Worm (Caenorhabditis elegans): ENCODE data around the gene K02E7.1.

The K02E7.1 gene

ce11 chrII:1126472-1126871 lies 43.5 kb downstream of the K02E7.1 start:
- TF ChIP-seq tbx-2 (tag; optimal IDR thresholded peaks at IDR 0.05) (no peak), nhr-67 (tag; optimal IDR thresholded peaks at IDR 0.05) (no peak), nfya-1 (tag; optimal IDR thresholded peaks at IDR 0.05; ENCODE audit: insufficient read depth) (no peak), ZK546.5 (tag; optimal IDR thresholded peaks at IDR 0.05) (no peak), nhr-25 (tag; optimal IDR thresholded peaks at IDR 0.05) (no peak), ceh-28 (tag; optimal IDR thresholded peaks at IDR 0.05) (no peak), elt-1 (tag; optimal IDR thresholded peaks at IDR 0.05) (no peak), ceh-16 (tag; optimal IDR thresholded peaks at IDR 0.05) (no peak), fkh-10 (GFP tag; optimal IDR thresholded peaks at IDR 0.05) (no peak), fos-1 (tag; optimal IDR thresholded peaks at IDR 0.05) (no peak), lsy-12 (tag; optimal IDR thresholded peaks at IDR 0.05) (no peak), nhr-76 (tag; optimal IDR thresholded peaks at IDR 0.05) (no peak), ztf-4 (tag; optimal IDR thresholded peaks at IDR 0.05) (no peak), lin-15B (tag; optimal IDR thresholded peaks at IDR 0.05) (no peak), R02D3.7 (tag; optimal IDR thresholded peaks at IDR 0.05) (no peak), ceh-82 (tag; optimal IDR thresholded peaks at IDR 0.05) (no peak), daf-12 (tag; optimal IDR thresholded peaks at IDR 0.05) (no peak), egl-5 (tag; optimal IDR thresholded peaks at IDR 0.05) (no peak), nhr-23 (tag; optimal IDR thresholded peaks at IDR 0.05) (no peak)

ce11 chrII:1127676-1128075 lies 44.7 kb downstream of the K02E7.1 start, which contains the start of gene taf-6.1:
taf-6.1 (plus strand) TSS chrII:1127976.
- TF ChIP-seq sea-2 (GFP tag; optimal IDR thresholded peaks at IDR 0.05) (no peak), ZK546.5 (tag; optimal IDR thresholded peaks at IDR 0.05) (no peak), mml-1 (tag; optimal IDR thresholded peaks at IDR 0.05) (no peak), lsy-12 (tag; optimal IDR thresholded peaks at IDR 0.05) (no peak), elt-3 (tag; optimal IDR thresholded peaks at IDR 0.05) (no peak), ceh-82 (tag; optimal IDR thresholded peaks at IDR 0.05) (no peak), nhr-11 (tag; optimal IDR thresholded peaks at IDR 0.05) (no peak), pqm-1 (tag; optimal IDR thresholded peaks at IDR 0.05) (no peak), nhr-77 (tag; optimal IDR thresholded peaks at IDR 0.05) (no peak), ceh-28 (tag; optimal IDR thresholded peaks at IDR 0.05) (no peak), R02D3.7 (tag; optimal IDR thresholded peaks at IDR 0.05) (no peak), elt-2 (tag; optimal IDR thresholded peaks at IDR 0.05) (no peak), ama-1 (optimal IDR thresholded peaks at IDR 0.05) (no peak), snpc-4 (tag; optimal IDR thresholded peaks at IDR 0.05) (no peak), ztf-11 (tag; optimal IDR thresholded peaks at IDR 0.05) (no peak), lin-15B (tag; optimal IDR thresholded peaks at IDR 0.05) (no peak)

- TF ChIP-seq sea-2 (GFP tag; optimal IDR thresholded peaks at IDR 0.05): no peak
- no peak for TF ChIP-seq hmg-11 (tag; optimal IDR thresholded peaks at IDR 0.05)
- TF ChIP-seq ama-1 (optimal IDR thresholded peaks at IDR 0.05): no peak
- TF ChIP-seq eor-1 (tag; optimal IDR thresholded peaks at IDR 0.05): no peak
- no peak for TF ChIP-seq aly-2 (tag; optimal IDR thresholded peaks at IDR 0.05)
- no peak for TF ChIP-seq nhr-237 (tag; optimal IDR thresholded peaks at IDR 0.05)
- TF ChIP-seq zag-1 (tag; optimal IDR thresholded peaks at IDR 0.05): no peak
- no peak for TF ChIP-seq fos-1 (tag; optimal IDR thresholded peaks at IDR 0.05)
- TF ChIP-seq R02D3.7 (tag; optimal IDR thresholded peaks at IDR 0.05): no peak
- TF ChIP-seq snpc-4 (tag; optimal IDR thresholded peaks at IDR 0.05): no peak
- TF ChIP-seq jun-1 (tag; optimal IDR thresholded peaks at IDR 0.05): no peak
- no peak for TF ChIP-seq mml-1 (tag; optimal IDR thresholded peaks at IDR 0.05)
- TF ChIP-seq unc-39 (tag; optimal IDR thresholded peaks at IDR 0.05): no peak
- TF ChIP-seq egl-5 (tag; optimal IDR thresholded peaks at IDR 0.05): no peak
- no peak for TF ChIP-seq fkh-10 (GFP tag; optimal IDR thresholded peaks at IDR 0.05)
- no peak for TF ChIP-seq nfya-1 (tag; optimal IDR thresholded peaks at IDR 0.05; ENCODE audit: insufficient read depth)
- no peak for TF ChIP-seq nhr-23 (tag; optimal IDR thresholded peaks at IDR 0.05)
- no peak for TF ChIP-seq ceh-28 (tag; optimal IDR thresholded peaks at IDR 0.05)
These were observed 47.3 kb downstream of the K02E7.1 start for ce11 chrII:1130241-1130640.

ce11 chrII:1131367-1131766 lies 48.4 kb downstream of the K02E7.1 start:
- TF ChIP-seq lin-39 (tag; optimal IDR thresholded peaks at IDR 0.05) (no peak), pqm-1 (tag; optimal IDR thresholded peaks at IDR 0.05) (no peak), nhr-77 (tag; optimal IDR thresholded peaks at IDR 0.05) (no peak), nhr-237 (tag; optimal IDR thresholded peaks at IDR 0.05) (no peak), snpc-4 (tag; optimal IDR thresholded peaks at IDR 0.05) (no peak)
